Worm (Caenorhabditis elegans) whole organism, L4 larva: Measurements from ENCODE around the gene Y39A1A.21.
A peak's percentile ranks its signal among the peaks of the same experiment; 100 is the strongest.

ENCODE experiments used
- T20F7.1 ChIP-seq: fragments of 200-800 bp; sonication (Bioruptor generic); optimal IDR thresholded peaks from 2 replicates; lab custom pipeline; 2018; ENCODE audit warnings: mild to moderate bottlenecking, missing genetic modification characterization, missing compliant biosample characterization
- T26A8.4 ChIP-seq: fragments of 200-800 bp; sonication (Bioruptor generic); IDR thresholded peaks from 2 replicates; pipeline ENCODE4 v1.3.6; 2022; ENCODE audit warnings: missing genetic modification characterization, missing compliant biosample characterization
- Y5F2A.4 ChIP-seq: fragments of 200-800 bp; sonication (Bioruptor generic); optimal IDR thresholded peaks from 2 replicates; lab custom pipeline; 2018; ENCODE audit warnings: mild to moderate bottlenecking, missing genetic modification characterization, missing compliant biosample characterization
- ZK337.2 ChIP-seq: fragments of 200-800 bp; sonication (Bioruptor generic); IDR thresholded peaks from 2 replicates; pipeline ENCODE4 v1.3.6; 2022; ENCODE audit warnings: missing genetic modification reagents, missing genetic modification characterization, missing compliant biosample characterization
- ZK546.5 ChIP-seq, 2 experiments: sonication (generic microtip); optimal IDR thresholded peaks; 2 replicates each; lab custom pipeline; 2017; ENCODE audit warnings: missing biosample characterization in 2 of 2, missing genetic modification characterization in 2 of 2
- ceh-20 ChIP-seq: fragments of 200-800 bp; sonication (Bioruptor generic); IDR thresholded peaks from 2 replicates; pipeline ENCODE4 v1.3.6; 2022; ENCODE audit warnings: missing genetic modification reagents, missing genetic modification characterization, missing compliant biosample characterization
- ceh-28 ChIP-seq: fragments of 150-350 bp; optimal IDR thresholded peaks from 2 replicates; lab custom pipeline; 2014; ENCODE audit warnings: missing biosample characterization, missing genetic modification reagents, missing genetic modification characterization
- ceh-82 ChIP-seq: sonication (generic microtip); optimal IDR thresholded peaks from 2 replicates; lab custom pipeline; 2017; ENCODE audit warnings: missing biosample characterization, missing genetic modification characterization
- ces-1 ChIP-seq: fragments of 150-350 bp; sonication (generic microtip); optimal IDR thresholded peaks from 4 replicates; lab custom pipeline; 2014; ENCODE audit warnings: missing biosample characterization, missing genetic modification reagents, missing genetic modification characterization
- cey-2 ChIP-seq: sonication (generic microtip); optimal IDR thresholded peaks from 3 replicates; lab custom pipeline; 2017; ENCODE audit warnings: missing genetic modification characterization, mild to moderate bottlenecking, missing compliant biosample characterization, antibody characterized with exemption, borderline replicate concordance; ENCODE audit not compliant: insufficient read depth
- daf-16 ChIP-seq, 3 experiments: sonication (generic microtip); optimal IDR thresholded peaks; 2 replicates each; lab custom pipeline; 2016 to 2017; ENCODE audit warnings: missing genetic modification characterization in 3 of 3, missing genetic modification reagents in 3 of 3, mild to moderate bottlenecking in 2 of 3, missing compliant biosample characterization in 2 of 3, missing biosample characterization in 1 of 3, moderate library complexity in 1 of 3
- daf-19 ChIP-seq: fragments of 200-800 bp; sonication (Bioruptor generic); conservative IDR thresholded peaks from 2 replicates; pipeline ENCODE4 v1.3.6; 2022; ENCODE audit warnings: missing genetic modification characterization, missing compliant biosample characterization
- dmd-8 ChIP-seq: fragments of 200-800 bp; sonication (Bioruptor generic); IDR thresholded peaks from 2 replicates; pipeline ENCODE4 v1.3.6; 2022; ENCODE audit warnings: missing genetic modification characterization, missing compliant biosample characterization
- duxl-1 ChIP-seq: sonication (generic microtip); optimal IDR thresholded peaks from 2 replicates; lab custom pipeline; 2016; ENCODE audit warnings: mild to moderate bottlenecking, missing genetic modification characterization, moderate library complexity, missing compliant biosample characterization; ENCODE audit not compliant: poor library complexity
- dve-1 ChIP-seq: sonication (generic microtip); optimal IDR thresholded peaks from 2 replicates; lab custom pipeline; 2017; ENCODE audit warnings: antibody characterized with exemption, mild to moderate bottlenecking, missing genetic modification characterization, missing compliant biosample characterization; ENCODE audit not compliant: insufficient read depth
- fkh-10 ChIP-seq: fragments of 150-350 bp; optimal IDR thresholded peaks from 2 replicates; lab custom pipeline; 2014; ENCODE audit warnings: missing biosample characterization, missing genetic modification reagents, missing genetic modification characterization
- hif-1 ChIP-seq, 2 experiments: sonication (generic microtip); optimal IDR thresholded peaks; 2 replicates each; lab custom pipeline; 2016 to 2017; ENCODE audit warnings: missing compliant biosample characterization in 2 of 2, missing genetic modification characterization in 2 of 2, missing genetic modification reagents in 2 of 2, missing genotype in 2 of 2, mild to moderate bottlenecking in 1 of 2
- hlh-11 ChIP-seq: fragments of 200-800 bp; sonication (Bioruptor generic); optimal IDR thresholded peaks from 2 replicates; lab custom pipeline; 2018; ENCODE audit warnings: mild to moderate bottlenecking, missing genetic modification characterization, missing compliant biosample characterization
- hlh-30 ChIP-seq: sonication (generic microtip); optimal IDR thresholded peaks from 2 replicates; lab custom pipeline; 2017; ENCODE audit warnings: antibody characterized with exemption, mild to moderate bottlenecking, missing genetic modification characterization, missing compliant biosample characterization; ENCODE audit not compliant: insufficient read depth
- hmg-1.1 ChIP-seq: fragments of 200-800 bp; sonication (Bioruptor generic); IDR thresholded peaks from 2 replicates; pipeline ENCODE4 v1.3.6; 2022; ENCODE audit warnings: missing genetic modification reagents, missing genetic modification characterization, missing compliant biosample characterization
- lin-1 ChIP-seq: fragments of 200-800 bp; sonication (Bioruptor generic); IDR thresholded peaks from 2 replicates; pipeline ENCODE4 v1.3.6; 2022; ENCODE audit warnings: missing genetic modification reagents, missing genetic modification characterization, missing compliant biosample characterization
- lin-15B ChIP-seq: fragments of 150-350 bp; sonication (generic microtip); optimal IDR thresholded peaks from 3 replicates; lab custom pipeline; 2014; ENCODE audit warnings: missing biosample characterization, missing genetic modification characterization
- lin-38 ChIP-seq: fragments of 200-800 bp; sonication (Bioruptor generic); IDR thresholded peaks from 2 replicates; pipeline ENCODE4 v1.3.6; 2022; ENCODE audit warnings: missing genetic modification reagents, missing genetic modification characterization, missing compliant biosample characterization
- lsy-2 ChIP-seq, 2 experiments: fragments of 150-350 bp in 1 of 2; sonication (generic microtip) in 1 of 2; optimal IDR thresholded peaks; 2 replicates each; lab custom pipeline; 2014 to 2017; ENCODE audit warnings: missing biosample characterization in 2 of 2, missing genetic modification characterization in 2 of 2
- mdt-29 ChIP-seq: fragments of 200-800 bp; sonication (Bioruptor generic); IDR thresholded peaks from 2 replicates; pipeline ENCODE4 v1.3.6; 2022; ENCODE audit warnings: missing genetic modification reagents, missing genetic modification characterization, missing compliant biosample characterization
- mep-1 ChIP-seq: fragments of 150-350 bp; sonication (generic microtip); optimal IDR thresholded peaks from 3 replicates; lab custom pipeline; 2014; ENCODE audit warnings: missing biosample characterization, missing genetic modification characterization
- mes-2 ChIP-seq: sonication (generic microtip); optimal IDR thresholded peaks from 2 replicates; lab custom pipeline; 2016; ENCODE audit warnings: missing genotype, mild to moderate bottlenecking, missing genetic modification characterization, missing compliant biosample characterization; ENCODE audit not compliant: poor library complexity, severe bottlenecking
- mxl-2 ChIP-seq: fragments of 200-800 bp; sonication (Bioruptor generic); conservative IDR thresholded peaks from 2 replicates; pipeline ENCODE4 v1.3.6; 2022; ENCODE audit warnings: missing genetic modification reagents, missing genetic modification characterization, missing compliant biosample characterization
- mxl-3 ChIP-seq: fragments of 200-800 bp; sonication (Bioruptor generic); optimal IDR thresholded peaks from 2 replicates; lab custom pipeline; 2018; ENCODE audit warnings: mild to moderate bottlenecking, missing genetic modification characterization, missing compliant biosample characterization
- nhr-10 ChIP-seq: fragments of 150-350 bp; optimal IDR thresholded peaks from 2 replicates; lab custom pipeline; 2014; ENCODE audit warnings: missing biosample characterization, missing genetic modification characterization
- nhr-102 ChIP-seq: sonication (generic microtip); optimal IDR thresholded peaks from 2 replicates; lab custom pipeline; 2016; ENCODE audit warnings: mild to moderate bottlenecking, missing genetic modification characterization, moderate library complexity, missing compliant biosample characterization
- nhr-28 ChIP-seq: fragments of 150-350 bp; optimal IDR thresholded peaks from 2 replicates; lab custom pipeline; 2014; ENCODE audit warnings: missing biosample characterization, missing genetic modification characterization
- nhr-42 ChIP-seq: fragments of 200-800 bp; sonication (Bioruptor generic); IDR thresholded peaks from 2 replicates; pipeline ENCODE4 v1.3.6; 2022; ENCODE audit warnings: missing genetic modification characterization, missing compliant biosample characterization
- nhr-48 ChIP-seq: sonication (generic microtip); optimal IDR thresholded peaks from 2 replicates; lab custom pipeline; 2016; ENCODE audit warnings: mild to moderate bottlenecking, missing genetic modification characterization, missing compliant biosample characterization
- nhr-6 ChIP-seq: fragments of 150-350 bp; optimal IDR thresholded peaks from 2 replicates; lab custom pipeline; 2014; ENCODE audit warnings: missing biosample characterization, missing genetic modification characterization
- nhr-76 ChIP-seq: fragments of 150-350 bp; optimal IDR thresholded peaks from 2 replicates; lab custom pipeline; 2014; ENCODE audit warnings: missing biosample characterization, missing genetic modification characterization
- nhr-77 ChIP-seq: fragments of 150-350 bp; optimal IDR thresholded peaks from 2 replicates; lab custom pipeline; 2014; ENCODE audit warnings: missing biosample characterization, missing genetic modification characterization
- pha-4 ChIP-seq, 2 experiments: fragments of 150-350 bp in 1 of 2; fragments of 200-800 bp in 1 of 2; sonication (Bioruptor generic) in 1 of 2; IDR thresholded peaks in 1 of 2; optimal IDR thresholded peaks in 1 of 2; 2 replicates each; pipeline versions ENCODE4 v1.3.6 to Lab custom; 2014 to 2022; ENCODE audit warnings: missing genetic modification characterization in 2 of 2, missing genetic modification reagents in 2 of 2, missing biosample characterization in 1 of 2, missing compliant biosample characterization in 1 of 2
- pqm-1 ChIP-seq: sonication (generic microtip); optimal IDR thresholded peaks from 2 replicates; lab custom pipeline; 2017; ENCODE audit warnings: missing biosample characterization, missing genetic modification characterization
- skn-1 ChIP-seq: fragments of 150-350 bp; optimal IDR thresholded peaks from 2 replicates; lab custom pipeline; 2014; ENCODE audit warnings: missing biosample characterization, missing genetic modification characterization
- snpc-1.2 ChIP-seq: fragments of 200-800 bp; sonication (Bioruptor generic); IDR thresholded peaks from 2 replicates; pipeline ENCODE4 v1.3.6; 2022; ENCODE audit warnings: missing genetic modification reagents, missing genetic modification characterization, missing compliant biosample characterization
- spr-3 ChIP-seq: fragments of 200-800 bp; sonication (Bioruptor generic); optimal IDR thresholded peaks from 2 replicates; lab custom pipeline; 2018; ENCODE audit warnings: mild to moderate bottlenecking, missing genetic modification characterization, missing compliant biosample characterization
- unc-130 ChIP-seq: sonication (generic microtip); optimal IDR thresholded peaks from 2 replicates; lab custom pipeline; 2016; ENCODE audit warnings: missing genetic modification reagents, missing genetic modification characterization, missing compliant biosample characterization
- unc-39 ChIP-seq: sonication (generic microtip); optimal IDR thresholded peaks from 2 replicates; lab custom pipeline; 2017; ENCODE audit warnings: missing biosample characterization, missing genetic modification characterization
- zfp-3 ChIP-seq: fragments of 200-800 bp; sonication (Bioruptor generic); conservative IDR thresholded peaks from 2 replicates; pipeline ENCODE4 v1.3.6; 2022; ENCODE audit warnings: missing genetic modification reagents, missing genetic modification characterization, missing compliant biosample characterization
- ztf-7 ChIP-seq: fragments of 150-350 bp; optimal IDR thresholded peaks from 2 replicates; lab custom pipeline; 2014; ENCODE audit warnings: missing biosample characterization, missing genetic modification characterization

The Y39A1A.21 gene

DNA sequence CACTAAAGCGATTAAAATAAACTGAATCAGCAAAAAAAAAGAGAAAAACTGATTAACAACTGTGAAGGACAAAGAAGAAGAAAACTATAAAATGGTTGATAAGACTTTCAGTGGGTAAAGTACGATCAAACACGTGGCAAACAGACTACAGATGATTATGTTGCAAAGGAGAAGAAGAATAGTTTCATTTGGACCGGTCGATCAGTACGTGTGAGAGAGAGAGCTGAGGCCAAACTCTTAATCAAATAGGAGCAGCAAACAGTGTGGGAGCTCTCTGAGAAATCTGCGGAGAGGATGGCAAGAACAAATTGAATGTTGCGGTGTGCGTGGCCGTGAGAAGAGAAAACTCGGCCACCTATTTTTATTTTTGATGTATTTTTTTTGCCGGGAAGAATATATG, 12.2 kb upstream of the Y39A1A.21 start (continued):
- TF ChIP-seq zfp-3 (GFP tag; lab: Robert Waterston, UW) (no peak), ceh-20 (no peak), unc-130 (GFP tag; lab: Kevin White, UChicago) (no peak), nhr-48 (tag; lab: Kevin White, UChicago) (peak; percentile 12), dve-1 (tag; lab: Kevin White, UChicago) (peak; percentile 68), nhr-77 (tag; lab: Kevin White, UChicago) (peak; percentile 65), daf-16 (GFP tag; optimal IDR thresholded peaks at IDR 0.05; lab: Kevin White, UChicago) (no peak), daf-16 (tag; optimal IDR thresholded peaks at IDR 0.05; lab: Kevin White, UChicago) (peak; percentile 22), lin-38 (GFP tag; lab: Robert Waterston, UW) (0 out of 2 replicates have a peak, but pooled peaks have one; percentile 16), duxl-1 (tag; lab: Kevin White, UChicago) (peak; percentile 9), T20F7.1 (peak; percentile 29), nhr-6 (tag; lab: Kevin White, UChicago) (no peak), Y5F2A.4 (GFP tag; lab: Kevin White, UChicago) (no peak), mep-1 (peak; percentile 33), mxl-3 (GFP tag; lab: Kevin White, UChicago) (peak; percentile 56), nhr-28 (tag; lab: Kevin White, UChicago) (peak; percentile 79), pqm-1 (peak; percentile 43), mxl-2 (GFP tag; lab: Robert Waterston, UW) (no peak), mes-2 (peak; percentile 40), dmd-8 (no peak), T26A8.4 (GFP tag; lab: Robert Waterston, UW) (peak; percentile 57)

DNA sequence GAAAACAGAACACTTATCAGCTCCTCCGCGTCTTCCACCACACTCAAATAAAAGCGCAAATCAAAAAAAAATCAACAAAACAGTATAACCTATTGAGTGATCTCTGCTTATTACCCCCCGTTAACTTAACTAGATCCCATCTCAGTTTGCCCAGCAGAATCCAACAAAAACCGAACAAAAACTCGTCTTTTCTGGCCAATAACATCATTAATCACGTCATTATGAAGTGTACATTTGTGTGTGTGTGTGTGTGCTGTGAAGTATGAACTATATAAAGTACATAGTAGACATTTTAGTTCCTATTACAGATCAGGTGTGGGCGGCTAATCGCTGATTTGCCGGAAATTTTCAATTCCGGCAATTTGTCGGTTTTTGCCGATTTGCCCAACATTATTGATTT, 11.3 kb upstream of the Y39A1A.21 start:
- peak in 1 of 2 experiments; percentile 41 for TF ChIP-seq lsy-2 (tag; optimal IDR thresholded peaks at IDR 0.05; lab: Kevin White, UChicago)
- TF ChIP-seq lin-15B (tag; lab: Kevin White, UChicago) = no peak
- peak; percentile 88 for TF ChIP-seq nhr-28 (tag; lab: Kevin White, UChicago)
- 0 out of 2 replicates have a peak, but pooled peaks have one; percentile 23 for TF ChIP-seq mdt-29 (GFP tag; lab: Robert Waterston, UW)
- TF ChIP-seq duxl-1 (tag; lab: Kevin White, UChicago) = no peak
- TF ChIP-seq nhr-102 (tag; lab: Kevin White, UChicago) = no peak
- TF ChIP-seq hlh-11 (tag; lab: Kevin White, UChicago) = peak; percentile 27

DNA sequence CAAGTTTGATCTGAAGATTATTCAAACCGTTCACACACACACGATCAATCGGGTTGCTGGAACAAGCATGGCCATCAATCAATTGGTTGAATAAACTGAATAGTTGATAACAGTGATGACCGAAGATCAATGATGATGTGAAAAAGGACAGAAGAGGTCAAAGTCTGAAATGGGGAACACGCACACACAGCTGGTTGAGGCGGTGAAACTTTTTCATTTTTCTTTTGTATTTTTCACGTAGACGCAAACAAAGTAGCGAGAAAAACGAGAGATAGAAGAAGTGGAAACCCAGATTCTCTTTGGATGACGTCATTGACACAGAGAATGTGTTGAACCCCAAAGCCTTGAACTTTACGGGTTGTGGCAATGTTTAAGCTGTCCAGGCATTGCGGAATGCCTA, 10.7 kb upstream of the Y39A1A.21 start:
- TF ChIP-seq ZK337.2 (GFP tag; lab: Robert Waterston, UW) (no peak), skn-1 (tag; lab: Kevin White, UChicago) (no peak), ces-1 (GFP tag; lab: Kevin White, UChicago) (no peak), daf-19 (GFP tag; lab: Robert Waterston, UW) (no peak), nhr-76 (tag; lab: Kevin White, UChicago) (no peak), nhr-42 (GFP tag; lab: Robert Waterston, UW) (no peak), nhr-77 (tag; lab: Kevin White, UChicago) (peak; percentile 35), T26A8.4 (GFP tag; lab: Robert Waterston, UW) (peak; percentile 26; the same call in 1 of the 2 replicates), dve-1 (tag; lab: Kevin White, UChicago) (peak; percentile 93), unc-39 (tag; lab: Kevin White, UChicago) (no peak), ZK546.5 (tag; optimal IDR thresholded peaks at IDR 0.05; lab: Kevin White, UChicago) (no peak), lin-1 (GFP tag; lab: Robert Waterston, UW) (peak; percentile 51), hif-1 (tag; optimal IDR thresholded peaks at IDR 0.05; lab: Kevin White, UChicago) (peak; percentile 58 to 99), nhr-10 (tag; lab: Kevin White, UChicago) (peak; percentile 87), ceh-28 (tag; lab: Kevin White, UChicago) (no peak), pha-4 (GFP tag; IDR thresholded peaks at IDR 0.05; lab: Robert Waterston, UW) (no peak), pha-4 (tag; optimal IDR thresholded peaks at IDR 0.05; lab: Kevin White, UChicago) (no peak), ceh-82 (tag; lab: Kevin White, UChicago) (no peak), nhr-48 (tag; lab: Kevin White, UChicago) (peak; percentile 91), ztf-7 (tag; lab: Kevin White, UChicago) (no peak), cey-2 (no peak), ceh-20 (peak; percentile 81), hmg-1.1 (GFP tag; lab: Robert Waterston, UW) (no peak), fkh-10 (GFP tag; lab: Kevin White, UChicago) (no peak), snpc-1.2 (GFP tag; lab: Robert Waterston, UW) (no peak), spr-3 (GFP tag; lab: Kevin White, UChicago) (no peak), hlh-30 (tag; lab: Kevin White, UChicago) (peak; percentile 54)
